Worm (Caenorhabditis elegans) whole organism, L4 larva: ENCODE measurements around the gene sra-38.
A peak's percentile ranks its signal among the peaks of the same experiment; 100 is the strongest.

Experiments
- F37D6.2 ChIP-seq: sonication (generic microtip); optimal IDR thresholded peaks from 2 replicates; lab custom pipeline; 2016; ENCODE audit warnings: mild to moderate bottlenecking, missing genetic modification characterization, missing compliant biosample characterization
- F44E2.7 ChIP-seq: fragments of 200-800 bp; sonication (Bioruptor generic); IDR thresholded peaks from 2 replicates; pipeline ENCODE4 v2.1.2; 2022; ENCODE audit warnings: missing genetic modification characterization, missing compliant biosample characterization
- F49E8.2 ChIP-seq: sonication (generic microtip); optimal IDR thresholded peaks from 2 replicates; lab custom pipeline; 2016; ENCODE audit warnings: missing compliant biosample characterization, mild to moderate bottlenecking, missing genetic modification characterization, borderline replicate concordance
- R02D3.7 ChIP-seq: fragments of 150-350 bp; sonication (generic microtip); optimal IDR thresholded peaks from 3 replicates; lab custom pipeline; 2014; ENCODE audit warnings: missing biosample characterization, missing genetic modification characterization
- T20F7.1 ChIP-seq: fragments of 200-800 bp; sonication (Bioruptor generic); optimal IDR thresholded peaks from 2 replicates; lab custom pipeline; 2018; ENCODE audit warnings: mild to moderate bottlenecking, missing genetic modification characterization, missing compliant biosample characterization
- T26A8.4 ChIP-seq: fragments of 200-800 bp; sonication (Bioruptor generic); IDR thresholded peaks from 2 replicates; pipeline ENCODE4 v1.3.6; 2022; ENCODE audit warnings: missing genetic modification characterization, missing compliant biosample characterization
- ZK337.2 ChIP-seq: fragments of 200-800 bp; sonication (Bioruptor generic); IDR thresholded peaks from 2 replicates; pipeline ENCODE4 v1.3.6; 2022; ENCODE audit warnings: missing genetic modification reagents, missing genetic modification characterization, missing compliant biosample characterization
- aha-1 ChIP-seq: fragments of 150-350 bp; peaks from one replicate; lab custom pipeline; 2014; ENCODE audit warnings: missing biosample characterization, missing genetic modification characterization
- aly-2 ChIP-seq: sonication (generic microtip); optimal IDR thresholded peaks from 2 replicates; lab custom pipeline; 2018; ENCODE audit warnings: missing biosample characterization, missing genetic modification characterization
- ama-1 ChIP-seq: fragments of 150-350 bp; optimal IDR thresholded peaks from 2 replicates; lab custom pipeline; 2014; ENCODE audit warnings: inconsistent platforms, mixed read lengths
- attf-4 ChIP-seq: sonication (generic microtip); optimal IDR thresholded peaks from 3 replicates; lab custom pipeline; 2017; ENCODE audit warnings: missing biosample characterization, missing genetic modification characterization
- ceh-20 ChIP-seq: fragments of 200-800 bp; sonication (Bioruptor generic); IDR thresholded peaks from 2 replicates; pipeline ENCODE4 v1.3.6; 2022; ENCODE audit warnings: missing genetic modification reagents, missing genetic modification characterization, missing compliant biosample characterization
- ceh-44 ChIP-seq: fragments of 200-800 bp; sonication (Bioruptor generic); IDR thresholded peaks from 2 replicates; pipeline ENCODE4 v1.3.6; 2022; ENCODE audit warnings: missing genetic modification reagents, missing genetic modification characterization, missing compliant biosample characterization
- ceh-82 ChIP-seq: sonication (generic microtip); optimal IDR thresholded peaks from 2 replicates; lab custom pipeline; 2017; ENCODE audit warnings: missing biosample characterization, missing genetic modification characterization
- ctbp-1 ChIP-seq: fragments of 200-800 bp; sonication (Bioruptor generic); IDR thresholded peaks from 2 replicates; pipeline ENCODE4 v1.3.6; 2022; ENCODE audit warnings: missing genetic modification reagents, missing genetic modification characterization, missing compliant biosample characterization
- daf-19 ChIP-seq: fragments of 200-800 bp; sonication (Bioruptor generic); conservative IDR thresholded peaks from 2 replicates; pipeline ENCODE4 v1.3.6; 2022; ENCODE audit warnings: missing genetic modification characterization, missing compliant biosample characterization
- dmd-9 ChIP-seq: fragments of 200-800 bp; sonication (Bioruptor generic); IDR thresholded peaks from 2 replicates; pipeline ENCODE4 v1.3.6; 2022; ENCODE audit warnings: missing genetic modification reagents, missing genetic modification characterization, missing compliant biosample characterization
- duxl-1 ChIP-seq: sonication (generic microtip); optimal IDR thresholded peaks from 2 replicates; lab custom pipeline; 2016; ENCODE audit warnings: mild to moderate bottlenecking, missing genetic modification characterization, moderate library complexity, missing compliant biosample characterization; ENCODE audit not compliant: poor library complexity
- dve-1 ChIP-seq: sonication (generic microtip); optimal IDR thresholded peaks from 2 replicates; lab custom pipeline; 2017; ENCODE audit warnings: antibody characterized with exemption, mild to moderate bottlenecking, missing genetic modification characterization, missing compliant biosample characterization; ENCODE audit not compliant: insufficient read depth
- egl-43 ChIP-seq: fragments of 200-800 bp; sonication (Bioruptor generic); IDR thresholded peaks from 2 replicates; pipeline ENCODE4 v1.3.6; 2022; ENCODE audit warnings: missing genetic modification reagents, missing genetic modification characterization, missing compliant biosample characterization
- fkh-10 ChIP-seq: fragments of 150-350 bp; optimal IDR thresholded peaks from 2 replicates; lab custom pipeline; 2014; ENCODE audit warnings: missing biosample characterization, missing genetic modification reagents, missing genetic modification characterization
- hif-1 ChIP-seq, 2 experiments: sonication (generic microtip); optimal IDR thresholded peaks; 2 replicates each; lab custom pipeline; 2016 to 2017; ENCODE audit warnings: missing compliant biosample characterization in 2 of 2, missing genetic modification characterization in 2 of 2, missing genetic modification reagents in 2 of 2, missing genotype in 2 of 2, mild to moderate bottlenecking in 1 of 2
- hmg-1.1 ChIP-seq: fragments of 200-800 bp; sonication (Bioruptor generic); IDR thresholded peaks from 2 replicates; pipeline ENCODE4 v1.3.6; 2022; ENCODE audit warnings: missing genetic modification reagents, missing genetic modification characterization, missing compliant biosample characterization
- lin-1 ChIP-seq: fragments of 200-800 bp; sonication (Bioruptor generic); IDR thresholded peaks from 2 replicates; pipeline ENCODE4 v1.3.6; 2022; ENCODE audit warnings: missing genetic modification reagents, missing genetic modification characterization, missing compliant biosample characterization
- lin-13 ChIP-seq: fragments of 150-350 bp; optimal IDR thresholded peaks from 2 replicates; lab custom pipeline; 2014; ENCODE audit warnings: missing biosample characterization, missing genetic modification reagents, missing genetic modification characterization
- lin-15B ChIP-seq: fragments of 150-350 bp; sonication (generic microtip); optimal IDR thresholded peaks from 3 replicates; lab custom pipeline; 2014; ENCODE audit warnings: missing biosample characterization, missing genetic modification characterization
- lin-39 ChIP-seq: fragments of 150-350 bp; optimal IDR thresholded peaks from 2 replicates; lab custom pipeline; 2014; ENCODE audit warnings: missing biosample characterization, missing genetic modification reagents, missing genetic modification characterization
- lsy-2 ChIP-seq, 2 experiments: fragments of 150-350 bp in 1 of 2; sonication (generic microtip) in 1 of 2; optimal IDR thresholded peaks; 2 replicates each; lab custom pipeline; 2014 to 2017; ENCODE audit warnings: missing biosample characterization in 2 of 2, missing genetic modification characterization in 2 of 2
- madf-5 ChIP-seq, 2 experiments: fragments of 200-800 bp; sonication (Bioruptor generic); IDR thresholded peaks; 2 replicates each; pipeline ENCODE4 v1.3.6; 2022; ENCODE audit warnings: missing compliant biosample characterization in 2 of 2, missing genetic modification characterization in 2 of 2
- mdt-29 ChIP-seq: fragments of 200-800 bp; sonication (Bioruptor generic); IDR thresholded peaks from 2 replicates; pipeline ENCODE4 v1.3.6; 2022; ENCODE audit warnings: missing genetic modification reagents, missing genetic modification characterization, missing compliant biosample characterization
- mep-1 ChIP-seq: fragments of 150-350 bp; sonication (generic microtip); optimal IDR thresholded peaks from 3 replicates; lab custom pipeline; 2014; ENCODE audit warnings: missing biosample characterization, missing genetic modification characterization
- mes-2 ChIP-seq: sonication (generic microtip); optimal IDR thresholded peaks from 2 replicates; lab custom pipeline; 2016; ENCODE audit warnings: missing genotype, mild to moderate bottlenecking, missing genetic modification characterization, missing compliant biosample characterization; ENCODE audit not compliant: poor library complexity, severe bottlenecking
- mxl-3 ChIP-seq: fragments of 200-800 bp; sonication (Bioruptor generic); optimal IDR thresholded peaks from 2 replicates; lab custom pipeline; 2018; ENCODE audit warnings: mild to moderate bottlenecking, missing genetic modification characterization, missing compliant biosample characterization
- nhr-10 ChIP-seq: fragments of 150-350 bp; optimal IDR thresholded peaks from 2 replicates; lab custom pipeline; 2014; ENCODE audit warnings: missing biosample characterization, missing genetic modification characterization
- nhr-102 ChIP-seq: sonication (generic microtip); optimal IDR thresholded peaks from 2 replicates; lab custom pipeline; 2016; ENCODE audit warnings: mild to moderate bottlenecking, missing genetic modification characterization, moderate library complexity, missing compliant biosample characterization
- nhr-237 ChIP-seq: sonication (generic microtip); optimal IDR thresholded peaks from 2 replicates; lab custom pipeline; 2017; ENCODE audit warnings: missing biosample characterization, missing genetic modification characterization
- nhr-25 ChIP-seq: sonication (generic microtip); optimal IDR thresholded peaks from 2 replicates; lab custom pipeline; 2017; ENCODE audit warnings: missing genetic modification characterization, mild to moderate bottlenecking, missing compliant biosample characterization, antibody characterized with exemption, moderate library complexity, borderline replicate concordance; ENCODE audit not compliant: insufficient read depth
- nhr-28 ChIP-seq: fragments of 150-350 bp; optimal IDR thresholded peaks from 2 replicates; lab custom pipeline; 2014; ENCODE audit warnings: missing biosample characterization, missing genetic modification characterization
- nhr-6 ChIP-seq: fragments of 150-350 bp; optimal IDR thresholded peaks from 2 replicates; lab custom pipeline; 2014; ENCODE audit warnings: missing biosample characterization, missing genetic modification characterization
- pha-4 ChIP-seq, 2 experiments: fragments of 150-350 bp in 1 of 2; fragments of 200-800 bp in 1 of 2; sonication (Bioruptor generic) in 1 of 2; IDR thresholded peaks in 1 of 2; optimal IDR thresholded peaks in 1 of 2; 2 replicates each; pipeline versions ENCODE4 v1.3.6 to Lab custom; 2014 to 2022; ENCODE audit warnings: missing genetic modification characterization in 2 of 2, missing genetic modification reagents in 2 of 2, missing biosample characterization in 1 of 2, missing compliant biosample characterization in 1 of 2
- snpc-4 ChIP-seq: fragments of 150-350 bp; optimal IDR thresholded peaks from 2 replicates; lab custom pipeline; 2014; ENCODE audit warnings: missing biosample characterization, missing genetic modification characterization
- spr-3 ChIP-seq: fragments of 200-800 bp; sonication (Bioruptor generic); optimal IDR thresholded peaks from 2 replicates; lab custom pipeline; 2018; ENCODE audit warnings: mild to moderate bottlenecking, missing genetic modification characterization, missing compliant biosample characterization
- tag-97 ChIP-seq: fragments of 200-800 bp; sonication (Bioruptor generic); IDR thresholded peaks from 2 replicates; pipeline ENCODE4 v1.3.6; 2022; ENCODE audit warnings: missing genetic modification characterization, missing compliant biosample characterization
- unc-130 ChIP-seq: sonication (generic microtip); optimal IDR thresholded peaks from 2 replicates; lab custom pipeline; 2016; ENCODE audit warnings: missing genetic modification reagents, missing genetic modification characterization, missing compliant biosample characterization
- unc-62 ChIP-seq, 3 experiments: fragments of 150-350 bp in 1 of 3; sonication (generic microtip); optimal IDR thresholded peaks in 2 of 3; peaks in 1 of 3; 1 replicate in 1 of 3; 2 replicates in 2 of 3; lab custom pipeline; 2014 to 2017; ENCODE audit warnings: missing biosample characterization in 3 of 3, missing genetic modification characterization in 3 of 3, missing genetic modification reagents in 3 of 3, missing genotype in 1 of 3
- zag-1 ChIP-seq: fragments of 150-350 bp; optimal IDR thresholded peaks from 2 replicates; lab custom pipeline; 2014; ENCODE audit warnings: missing biosample characterization, missing genetic modification characterization
- zfp-2 ChIP-seq: sonication (generic microtip); optimal IDR thresholded peaks from 2 replicates; lab custom pipeline; 2016; ENCODE audit warnings: mild to moderate bottlenecking, missing genetic modification characterization, missing compliant biosample characterization
- zfp-3 ChIP-seq: fragments of 200-800 bp; sonication (Bioruptor generic); conservative IDR thresholded peaks from 2 replicates; pipeline ENCODE4 v1.3.6; 2022; ENCODE audit warnings: missing genetic modification reagents, missing genetic modification characterization, missing compliant biosample characterization
- zip-11 ChIP-seq: fragments of 200-800 bp; sonication (Bioruptor generic); IDR thresholded peaks from 2 replicates; pipeline ENCODE4 v1.3.6; 2022; ENCODE audit warnings: missing genetic modification characterization, missing compliant biosample characterization

The sra-38 gene

ce11 chrX:13941865-13942264 lies 41.9 kb upstream of the sra-38 start:
- TF ChIP-seq aha-1 (tag; lab: Kevin White, UChicago) (peak; percentile 92), zfp-2 (no peak)

DNA sequence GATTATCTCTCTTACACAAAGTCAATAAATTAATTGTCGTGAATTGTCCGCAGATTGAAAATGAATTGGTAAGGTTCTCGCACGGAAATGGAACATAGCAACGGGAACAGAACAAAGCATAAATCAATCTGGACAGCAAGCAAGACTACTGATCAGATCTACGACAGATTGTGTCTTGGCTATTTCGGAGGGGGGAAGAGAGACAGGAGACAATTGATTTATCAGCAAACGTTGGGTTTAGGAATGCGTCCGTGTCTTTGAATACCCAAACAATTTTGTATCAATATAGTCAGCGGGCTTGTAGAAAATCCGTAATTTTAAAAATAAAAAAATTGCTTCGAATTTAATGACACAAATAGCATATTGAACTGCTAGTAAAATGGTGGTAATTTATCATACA lies 41.3 kb upstream of the sra-38 start:
- TF ChIP-seq aly-2 = no peak
- TF ChIP-seq ceh-44 = no peak
- TF ChIP-seq pha-4 (GFP tag; IDR thresholded peaks at IDR 0.05; lab: Robert Waterston, UW) = no peak
- no peak for TF ChIP-seq pha-4 (tag; optimal IDR thresholded peaks at IDR 0.05; lab: Kevin White, UChicago)
- no peak for TF ChIP-seq F49E8.2 (tag; lab: Kevin White, UChicago)
- TF ChIP-seq zfp-3 = no peak
- TF ChIP-seq tag-97 (GFP tag; lab: Robert Waterston, UW) = no peak
- peak; percentile 43 for TF ChIP-seq nhr-28 (tag; lab: Kevin White, UChicago)
- no peak for TF ChIP-seq attf-4 (tag; lab: Kevin White, UChicago)
- TF ChIP-seq nhr-6 (tag; lab: Kevin White, UChicago) = no peak
- no peak for TF ChIP-seq duxl-1 (tag; lab: Kevin White, UChicago)
- TF ChIP-seq nhr-102 = no peak
- no peak for TF ChIP-seq mxl-3 (GFP tag; lab: Kevin White, UChicago)
- TF ChIP-seq spr-3 (GFP tag; lab: Kevin White, UChicago) = no peak
- no peak for TF ChIP-seq nhr-237
- TF ChIP-seq hmg-1.1 (GFP tag; lab: Robert Waterston, UW) = no peak
- TF ChIP-seq lin-13 (GFP tag; lab: Kevin White, UChicago) = no peak
- 0 out of 2 replicates have a peak, but pooled peaks have one; percentile 34 for TF ChIP-seq ceh-20 (GFP tag; lab: Robert Waterston, UW)
- TF ChIP-seq F37D6.2 = no peak
- no peak for TF ChIP-seq T20F7.1
- TF ChIP-seq unc-130 (GFP tag; lab: Kevin White, UChicago) = no peak
- no peak for TF ChIP-seq nhr-25 (tag; lab: Kevin White, UChicago)
- no peak for TF ChIP-seq lin-1 (GFP tag; lab: Robert Waterston, UW)
- TF ChIP-seq dmd-9 = no peak
- no peak for TF ChIP-seq dve-1 (tag; lab: Kevin White, UChicago)
- peak; percentile 24 for TF ChIP-seq mes-2
- no peak for TF ChIP-seq mdt-29
- peak; percentile 16 for TF ChIP-seq mep-1 (tag; lab: Kevin White, UChicago)
- no peak for TF ChIP-seq zag-1 (tag; lab: Kevin White, UChicago)
- no peak for TF ChIP-seq snpc-4 (tag; lab: Kevin White, UChicago)
- TF ChIP-seq ctbp-1 (GFP tag; lab: Robert Waterston, UW) = no peak
- TF ChIP-seq egl-43 = no peak
- TF ChIP-seq lin-39 (tag; lab: Kevin White, UChicago) = no peak
- TF ChIP-seq ama-1 (lab: Kevin White, UChicago) = peak; percentile 34
- no peak for TF ChIP-seq lin-15B
- no peak for TF ChIP-seq lsy-2 (tag; optimal IDR thresholded peaks at IDR 0.05; lab: Kevin White, UChicago)
- TF ChIP-seq ZK337.2 = no peak
- no peak for TF ChIP-seq ceh-82 (tag; lab: Kevin White, UChicago)
- TF ChIP-seq F44E2.7 (GFP tag; lab: Robert Waterston, UW) = no peak
- 0 out of 2 replicates have a peak, but pooled peaks have one; percentile 19 for TF ChIP-seq T26A8.4
- no peak for TF ChIP-seq nhr-10 (tag; lab: Kevin White, UChicago)
- no peak for TF ChIP-seq hif-1 (tag; optimal IDR thresholded peaks at IDR 0.05; lab: Kevin White, UChicago)
- peak in 1 of 2 experiments; percentile 95 for TF ChIP-seq unc-62 (GFP tag; optimal IDR thresholded peaks at IDR 0.05 in 1 of 2; lab: Kevin White, UChicago)
- TF ChIP-seq unc-62 (tag; optimal IDR thresholded peaks at IDR 0.05; lab: Kevin White, UChicago) = no peak
- TF ChIP-seq zip-11 (GFP tag; lab: Robert Waterston, UW) = no peak
- TF ChIP-seq daf-19 (GFP tag; lab: Robert Waterston, UW) = no peak
- no peak for TF ChIP-seq R02D3.7 (tag; lab: Kevin White, UChicago)
- TF ChIP-seq fkh-10 (GFP tag; lab: Kevin White, UChicago) = no peak
- 0 out of 4 replicates have a peak, but pooled peaks of 1 of the 2 experiments have one; percentile 33 for TF ChIP-seq madf-5 (GFP tag; IDR thresholded peaks at IDR 0.05; lab: Robert Waterston, UW)
